Comparison of ENCODE assay signal across 1 fruit fly cellular context in genomic region chr2L:7254712-7255183, dm6.
A peak's percentile ranks its signal among the peaks of the same experiment; 100 is the strongest.
TF ChIP-seq lines count a peak whose summit lies in the region.

No protein-coding gene starts in this region.

TF ChIP-seq in whole organism, embryonic, 481 proteins besides CTCF, POLR2A, EP300 and RAD21 (continued from another document and continues in another):
- no peak for TF ChIP-seq tap (tag; optimal IDR thresholded peaks at IDR 0.05; lab: Kevin White, UChicago)
- no peak for TF ChIP-seq pan (optimal IDR thresholded peaks at IDR 0.05; lab: Kevin White, UChicago)
- peak in 1 of 2 experiments; percentile 20 for TF ChIP-seq pan (GFP tag; optimal IDR thresholded peaks at IDR 0.05 in 1 of 2, IDR thresholded peaks at IDR 0.05 in 1 of 2)
- TF ChIP-seq ac (GFP tag; optimal IDR thresholded peaks at IDR 0.05; lab: Kevin White, UChicago) = no peak
- TF ChIP-seq mirr (GFP tag; optimal IDR thresholded peaks at IDR 0.05; lab: Kevin White, UChicago) = peak; percentile 74
- no peak for TF ChIP-seq CG32532 (GFP tag; IDR thresholded peaks at IDR 0.05; lab: Robert Waterston, UW)
- peak; percentile 45 for TF ChIP-seq Bgb (GFP tag; IDR thresholded peaks at IDR 0.05; lab: Robert Waterston, UW; ENCODE audit: partially characterized antibody)
- TF ChIP-seq HHEX (GFP tag; optimal IDR thresholded peaks at IDR 0.05; lab: Kevin White, UChicago) = peak; percentile 30
- TF ChIP-seq CG13624 (GFP tag; optimal IDR thresholded peaks at IDR 0.05; lab: Kevin White, UChicago) = no peak
- TF ChIP-seq HmgZ (tag; optimal IDR thresholded peaks at IDR 0.05; lab: Kevin White, UChicago) = no peak
- peak in 1 of 2 experiments; percentile 24 for TF ChIP-seq Pdp1 (GFP tag; optimal IDR thresholded peaks at IDR 0.05; lab: Kevin White, UChicago)
- peak; percentile 53 for TF ChIP-seq CG13296 (GFP tag; optimal IDR thresholded peaks at IDR 0.05; lab: Kevin White, UChicago)
- no peak for TF ChIP-seq CG10462 (GFP tag; optimal IDR thresholded peaks at IDR 0.05; lab: Kevin White, UChicago)
- TF ChIP-seq CG14050 (GFP tag; IDR thresholded peaks at IDR 0.05; lab: Robert Waterston, UW) = no peak
- TF ChIP-seq gem (tag; optimal IDR thresholded peaks at IDR 0.05; lab: Kevin White, UChicago) = peak; percentile 37
- no peak for TF ChIP-seq klu (GFP tag; IDR thresholded peaks at IDR 0.05; lab: Robert Waterston, UW)
- TF ChIP-seq CG14860 (GFP tag; IDR thresholded peaks at IDR 0.05; lab: Robert Waterston, UW; ENCODE audit: partially characterized antibody) = peak; percentile 56; the same call in 2 of the 3 replicates
- TF ChIP-seq CoRest (tag; optimal IDR thresholded peaks at IDR 0.05; lab: Kevin White, UChicago) = no peak
- TF ChIP-seq slp2 (GFP tag; optimal IDR thresholded peaks at IDR 0.05; lab: Kevin White, UChicago) = no peak
- no peak for TF ChIP-seq Hsf (GFP tag; optimal IDR thresholded peaks at IDR 0.05; lab: Kevin White, UChicago)
- no peak for TF ChIP-seq ken (GFP tag; IDR thresholded peaks at IDR 0.05; lab: Robert Waterston, UW)
- no peak for TF ChIP-seq CG9932 (GFP tag; IDR thresholded peaks at IDR 0.05; lab: Robert Waterston, UW)
- TF ChIP-seq CG2199 (GFP tag; IDR thresholded peaks at IDR 0.05; lab: Robert Waterston, UW) = 0 out of 3 replicates have a peak, but pooled peaks have one; percentile 16
- TF ChIP-seq E2f2 (GFP tag; IDR thresholded peaks at IDR 0.05; lab: Robert Waterston, UW) = no peak
- peak; percentile 24; the same call in 1 of the 2 replicates for TF ChIP-seq Scr (GFP tag; IDR thresholded peaks at IDR 0.05; lab: Robert Waterston, UW; ENCODE audit: partially characterized antibody)
- no peak for TF ChIP-seq TFAM (GFP tag; optimal IDR thresholded peaks at IDR 0.05; lab: Kevin White, UChicago)
- no peak for TF ChIP-seq tna (GFP tag; IDR thresholded peaks at IDR 0.05; lab: Robert Waterston, UW; ENCODE audit: partially characterized antibody)
- TF ChIP-seq CG12659 (GFP tag; optimal IDR thresholded peaks at IDR 0.05; lab: Kevin White, UChicago) = no peak
- TF ChIP-seq Lim3 (GFP tag; IDR thresholded peaks at IDR 0.05; lab: Robert Waterston, UW) = no peak
- no peak for TF ChIP-seq stc (GFP tag; IDR thresholded peaks at IDR 0.05; lab: Robert Waterston, UW)
- TF ChIP-seq crol (GFP tag; IDR thresholded peaks at IDR 0.05; lab: Robert Waterston, UW) = no peak
- TF ChIP-seq inv (GFP tag; IDR thresholded peaks at IDR 0.05; lab: Robert Waterston, UW; ENCODE audit: partially characterized antibody) = 0 out of 2 replicates have a peak, but pooled peaks have one; percentile 17
- TF ChIP-seq CG3065 (GFP tag; optimal IDR thresholded peaks at IDR 0.05; lab: Kevin White, UChicago) = no peak
- TF ChIP-seq CG34422 (GFP tag; IDR thresholded peaks at IDR 0.05; lab: Robert Waterston, UW) = no peak
- no peak for TF ChIP-seq nau (GFP tag; optimal IDR thresholded peaks at IDR 0.05; lab: Kevin White, UChicago)
- TF ChIP-seq lov (optimal IDR thresholded peaks at IDR 0.05; lab: Kevin White, UChicago) = no peak
- no peak for TF ChIP-seq lov (GFP tag; IDR thresholded peaks at IDR 0.05; lab: Robert Waterston, UW)
- no peak for TF ChIP-seq PHDP (tag; optimal IDR thresholded peaks at IDR 0.05; lab: Kevin White, UChicago)
- no peak for TF ChIP-seq Ssrp (tag; optimal IDR thresholded peaks at IDR 0.05; lab: Kevin White, UChicago)
- TF ChIP-seq sd (tag; optimal IDR thresholded peaks at IDR 0.05; lab: Kevin White, UChicago) = peak; percentile 31
- TF ChIP-seq rib (GFP tag; IDR thresholded peaks at IDR 0.05; lab: Robert Waterston, UW) = no peak
- TF ChIP-seq ftz-f1 (GFP tag; optimal IDR thresholded peaks at IDR 0.05; lab: Kevin White, UChicago) = peak; percentile 54
- no peak for TF ChIP-seq CG11560 (tag; IDR thresholded peaks at IDR 0.05; lab: Robert Waterston, UW)
- 0 out of 3 replicates have a peak, but pooled peaks have one; percentile 11 for TF ChIP-seq HLH4C (GFP tag; IDR thresholded peaks at IDR 0.05; lab: Robert Waterston, UW; ENCODE audit: partially characterized antibody)
- no peak for TF ChIP-seq corto (GFP tag; optimal IDR thresholded peaks at IDR 0.05; lab: Kevin White, UChicago)
- TF ChIP-seq bigmax (GFP tag; optimal IDR thresholded peaks at IDR 0.05; lab: Kevin White, UChicago) = peak; percentile 69
- no peak for TF ChIP-seq Optix (GFP tag; IDR thresholded peaks at IDR 0.05; lab: Robert Waterston, UW)
- no peak for TF ChIP-seq CG8290 (GFP tag; optimal IDR thresholded peaks at IDR 0.05; lab: Kevin White, UChicago)
- TF ChIP-seq CG8290 (tag; optimal IDR thresholded peaks at IDR 0.05; lab: Kevin White, UChicago) = peak in 1 of 2 experiments; percentile 35
- no peak for TF ChIP-seq cad (GFP tag; optimal IDR thresholded peaks at IDR 0.05; lab: Kevin White, UChicago)
- TF ChIP-seq Doc2 (GFP tag; IDR thresholded peaks at IDR 0.05; lab: Robert Waterston, UW) = no peak
- TF ChIP-seq luna (GFP tag; optimal IDR thresholded peaks at IDR 0.05; lab: Kevin White, UChicago) = no peak
- TF ChIP-seq CG8478 (optimal IDR thresholded peaks at IDR 0.05; lab: Kevin White, UChicago) = no peak
- peak; percentile 45 for TF ChIP-seq CG34376 (GFP tag; optimal IDR thresholded peaks at IDR 0.05; lab: Kevin White, UChicago)
- no peak for TF ChIP-seq hb (GFP tag; IDR thresholded peaks at IDR 0.05; lab: Robert Waterston, UW; ENCODE audit: partially characterized antibody)
- no peak for TF ChIP-seq Aef1 (GFP tag; IDR thresholded peaks at IDR 0.05; lab: Robert Waterston, UW)
- peak in 1 of 2 experiments; percentile 87 for TF ChIP-seq Eip74EF (GFP tag; optimal IDR thresholded peaks at IDR 0.05; lab: Kevin White, UChicago)
- TF ChIP-seq emc (GFP tag; optimal IDR thresholded peaks at IDR 0.05; lab: Kevin White, UChicago) = no peak
- no peak for TF ChIP-seq Ravus (GFP tag; IDR thresholded peaks at IDR 0.05; lab: Robert Waterston, UW)
- no peak for TF ChIP-seq jing (GFP tag; optimal IDR thresholded peaks at IDR 0.05; lab: Kevin White, UChicago)
- TF ChIP-seq CG8765 (GFP tag; IDR thresholded peaks at IDR 0.05; lab: Robert Waterston, UW) = no peak
- TF ChIP-seq unc-4 (GFP tag; IDR thresholded peaks at IDR 0.05; lab: Robert Waterston, UW; ENCODE audit: partially characterized antibody) = no peak
- peak; percentile 23 for TF ChIP-seq CG12769 (tag; optimal IDR thresholded peaks at IDR 0.05; lab: Kevin White, UChicago)
- no peak for TF ChIP-seq CG6175 (GFP tag; IDR thresholded peaks at IDR 0.05; lab: Robert Waterston, UW)
- TF ChIP-seq Jarid2 (GFP tag; optimal IDR thresholded peaks at IDR 0.05; lab: Kevin White, UChicago) = no peak
- peak; percentile 30 for TF ChIP-seq CG12071 (GFP tag; optimal IDR thresholded peaks at IDR 0.05; lab: Kevin White, UChicago)
- TF ChIP-seq CG13424 (tag; optimal IDR thresholded peaks at IDR 0.05; lab: Kevin White, UChicago) = no peak
- TF ChIP-seq z (GFP tag; IDR thresholded peaks at IDR 0.05; lab: Robert Waterston, UW) = no peak
- peak; percentile 49 for TF ChIP-seq Ets97D (GFP tag; optimal IDR thresholded peaks at IDR 0.05; lab: Kevin White, UChicago)
- TF ChIP-seq CG15696 (tag; optimal IDR thresholded peaks at IDR 0.05; lab: Kevin White, UChicago) = no peak
- no peak for TF ChIP-seq Oli (tag; optimal IDR thresholded peaks at IDR 0.05; lab: Kevin White, UChicago)
- TF ChIP-seq CG4360 (GFP tag; IDR thresholded peaks at IDR 0.05; lab: Robert Waterston, UW) = no peak
- peak; percentile 10 for TF ChIP-seq CG11504 (tag; optimal IDR thresholded peaks at IDR 0.05; lab: Kevin White, UChicago)
- no peak for TF ChIP-seq CG1602 (GFP tag; optimal IDR thresholded peaks at IDR 0.05; lab: Kevin White, UChicago)
- no peak for TF ChIP-seq Sin3A (optimal IDR thresholded peaks at IDR 0.05; lab: Kevin White, UChicago)
- TF ChIP-seq Med (GFP tag; lab: Kevin White, UChicago) = peak; percentile 83
- peak; percentile 53; the same call in 1 of the 2 replicates for TF ChIP-seq amos (GFP tag; IDR thresholded peaks at IDR 0.05; lab: Robert Waterston, UW; ENCODE audit: partially characterized antibody)
- TF ChIP-seq Deaf1 (tag; optimal IDR thresholded peaks at IDR 0.05; lab: Kevin White, UChicago) = peak; percentile 77
- no peak for TF ChIP-seq bsh (GFP tag; optimal IDR thresholded peaks at IDR 0.05; lab: Kevin White, UChicago)
- TF ChIP-seq pros (GFP tag; optimal IDR thresholded peaks at IDR 0.05; lab: Kevin White, UChicago) = no peak
- peak; percentile 13 for TF ChIP-seq Meics (GFP tag; optimal IDR thresholded peaks at IDR 0.05; lab: Kevin White, UChicago)
- TF ChIP-seq CG9215 (GFP tag; IDR thresholded peaks at IDR 0.05; lab: Robert Waterston, UW) = no peak
- TF ChIP-seq CG17612 (GFP tag; IDR thresholded peaks at IDR 0.05; lab: Robert Waterston, UW) = no peak
- TF ChIP-seq crp (GFP tag; optimal IDR thresholded peaks at IDR 0.05; lab: Kevin White, UChicago) = no peak
- TF ChIP-seq ERR (GFP tag; optimal IDR thresholded peaks at IDR 0.05; lab: Kevin White, UChicago) = no peak
- TF ChIP-seq gro (GFP tag; optimal IDR thresholded peaks at IDR 0.05; lab: Kevin White, UChicago) = no peak
- TF ChIP-seq CG12391 (tag; optimal IDR thresholded peaks at IDR 0.05; lab: Kevin White, UChicago) = no peak
- TF ChIP-seq H15 (GFP tag; IDR thresholded peaks at IDR 0.05; lab: Robert Waterston, UW) = no peak
- TF ChIP-seq zen2 (GFP tag; IDR thresholded peaks at IDR 0.05; lab: Robert Waterston, UW; ENCODE audit: partially characterized antibody) = 0 out of 3 replicates have a peak, but pooled peaks have one; percentile 29
- no peak for TF ChIP-seq CG12744 (GFP tag; optimal IDR thresholded peaks at IDR 0.05; lab: Kevin White, UChicago)
- no peak for TF ChIP-seq CG4617 (GFP tag; optimal IDR thresholded peaks at IDR 0.05; lab: Kevin White, UChicago; ENCODE audit: borderline replicate concordance)
- no peak for TF ChIP-seq gfzf (GFP tag; optimal IDR thresholded peaks at IDR 0.05; lab: Kevin White, UChicago)
- TF ChIP-seq Dad (GFP tag; optimal IDR thresholded peaks at IDR 0.05; lab: Kevin White, UChicago) = no peak
- TF ChIP-seq caup (GFP tag; optimal IDR thresholded peaks at IDR 0.05; lab: Kevin White, UChicago; ENCODE audit: severe bottlenecking) = peak; percentile 19
- TF ChIP-seq NfI (GFP tag; optimal IDR thresholded peaks at IDR 0.05; lab: Kevin White, UChicago) = no peak
- TF ChIP-seq sqz (GFP tag; optimal IDR thresholded peaks at IDR 0.05; lab: Kevin White, UChicago) = no peak
- TF ChIP-seq CG8359 (GFP tag; optimal IDR thresholded peaks at IDR 0.05; lab: Kevin White, UChicago; ENCODE audit: borderline replicate concordance) = no peak
- no peak for TF ChIP-seq fu2 (GFP tag; optimal IDR thresholded peaks at IDR 0.05; lab: Kevin White, UChicago)
- TF ChIP-seq CG16813 (GFP tag; IDR thresholded peaks at IDR 0.05; lab: Robert Waterston, UW; ENCODE audit: partially characterized antibody) = peak; percentile 30; the same call in 1 of the 3 replicates
- no peak for TF ChIP-seq Kr (GFP tag; optimal IDR thresholded peaks at IDR 0.05; lab: Kevin White, UChicago)
- TF ChIP-seq chinmo (GFP tag; IDR thresholded peaks at IDR 0.05; lab: Robert Waterston, UW; ENCODE audit: partially characterized antibody) = peak; percentile 89; the same call in 2 of the 4 replicates
- TF ChIP-seq Mrtf (GFP tag; IDR thresholded peaks at IDR 0.05; lab: Robert Waterston, UW) = no peak
- no peak for TF ChIP-seq CG6813 (GFP tag; optimal IDR thresholded peaks at IDR 0.05; lab: Kevin White, UChicago)
- TF ChIP-seq vnd (GFP tag; IDR thresholded peaks at IDR 0.05; lab: Robert Waterston, UW; ENCODE audit: partially characterized antibody) = 0 out of 3 replicates have a peak, but pooled peaks have one; percentile 50
- TF ChIP-seq fru (optimal IDR thresholded peaks at IDR 0.05; lab: Kevin White, UChicago) = no peak
- no peak for TF ChIP-seq CG6791 (GFP tag; IDR thresholded peaks at IDR 0.05; lab: Robert Waterston, UW; ENCODE audit: partially characterized antibody)
- no peak for TF ChIP-seq Six4 (GFP tag; optimal IDR thresholded peaks at IDR 0.05; lab: Kevin White, UChicago)
- TF ChIP-seq wdn (GFP tag; IDR thresholded peaks at IDR 0.05; lab: Robert Waterston, UW) = no peak
- TF ChIP-seq CG4404 (GFP tag; IDR thresholded peaks at IDR 0.05; lab: Robert Waterston, UW) = no peak
- TF ChIP-seq Fer3 (tag; optimal IDR thresholded peaks at IDR 0.05; lab: Kevin White, UChicago) = no peak
- TF ChIP-seq CG7786 (GFP tag; optimal IDR thresholded peaks at IDR 0.05; lab: Kevin White, UChicago) = no peak
- no peak for TF ChIP-seq repo (GFP tag; optimal IDR thresholded peaks at IDR 0.05; lab: Kevin White, UChicago)
- no peak for TF ChIP-seq her (GFP tag; optimal IDR thresholded peaks at IDR 0.05; lab: Kevin White, UChicago)
- no peak for TF ChIP-seq CG1832 (GFP tag; optimal IDR thresholded peaks at IDR 0.05; lab: Kevin White, UChicago)
- TF ChIP-seq danr (GFP tag; IDR thresholded peaks at IDR 0.05; lab: Robert Waterston, UW) = no peak
- no peak for TF ChIP-seq Bteb2 (GFP tag; optimal IDR thresholded peaks at IDR 0.05; lab: Kevin White, UChicago)
- TF ChIP-seq CG4730 (GFP tag; IDR thresholded peaks at IDR 0.05; lab: Robert Waterston, UW) = no peak
- TF ChIP-seq Hr78 (GFP tag; optimal IDR thresholded peaks at IDR 0.05; lab: Kevin White, UChicago) = peak in 1 of 2 experiments; percentile 60
- no peak for TF ChIP-seq CG8924 (tag; optimal IDR thresholded peaks at IDR 0.05; lab: Kevin White, UChicago)
- no peak for TF ChIP-seq Dref (GFP tag; IDR thresholded peaks at IDR 0.05; lab: Robert Waterston, UW)
- no peak for TF ChIP-seq NC2α (GFP tag; optimal IDR thresholded peaks at IDR 0.05; lab: Kevin White, UChicago)
- TF ChIP-seq Asciz (GFP tag; optimal IDR thresholded peaks at IDR 0.05; lab: Kevin White, UChicago) = no peak
- no peak for TF ChIP-seq sob (GFP tag; IDR thresholded peaks at IDR 0.05; lab: Robert Waterston, UW)
- no peak for TF ChIP-seq CG10959 (GFP tag; IDR thresholded peaks at IDR 0.05; lab: Robert Waterston, UW)
- no peak for TF ChIP-seq CG3407 (GFP tag; optimal IDR thresholded peaks at IDR 0.05; lab: Kevin White, UChicago)
- peak; percentile 32 for TF ChIP-seq dm (GFP tag; optimal IDR thresholded peaks at IDR 0.05; lab: Kevin White, UChicago)
- no peak for TF ChIP-seq Taf1 (GFP tag; IDR thresholded peaks at IDR 0.05; lab: Robert Waterston, UW)
- TF ChIP-seq Blimp-1 (GFP tag; optimal IDR thresholded peaks at IDR 0.05; lab: Kevin White, UChicago) = no peak
- TF ChIP-seq CG14441 (GFP tag; IDR thresholded peaks at IDR 0.05; lab: Robert Waterston, UW) = no peak
- peak; percentile 69 for TF ChIP-seq grau (tag; optimal IDR thresholded peaks at IDR 0.05; lab: Kevin White, UChicago)
- TF ChIP-seq CG17328 (GFP tag; IDR thresholded peaks at IDR 0.05; lab: Robert Waterston, UW) = no peak
- no peak for TF ChIP-seq scrt (GFP tag; optimal IDR thresholded peaks at IDR 0.05; lab: Kevin White, UChicago)
- no peak for TF ChIP-seq CG10147 (GFP tag; optimal IDR thresholded peaks at IDR 0.05; lab: Kevin White, UChicago)
- TF ChIP-seq insv (GFP tag; optimal IDR thresholded peaks at IDR 0.05; lab: Kevin White, UChicago) = no peak
